Worm (Caenorhabditis elegans): ENCODE data around the gene ech-8.

ce11 chrIV:10245666-10246210 is 6.8 kb upstream of the ech-8 start, which contains the start of gene F01G10.10:
- TF ChIP-seq ztf-29 (GFP tag; IDR thresholded peaks at IDR 0.05) (no peak), med-1 (GFP tag; optimal IDR thresholded peaks at IDR 0.05; ENCODE audit: insufficient read depth) (no peak), tab-1 (GFP tag; IDR thresholded peaks at IDR 0.05) (no peak)
